Worm (Caenorhabditis elegans) whole organism, young adult: ENCODE data around the gene F53G2.13.

Source experiments
- F49E8.2 ChIP-seq: sonication (generic microtip); optimal IDR thresholded peaks from 3 replicates; lab custom pipeline; 2017; ENCODE audit warnings: missing genetic modification characterization, mild to moderate bottlenecking, missing compliant biosample characterization, antibody characterized with exemption, moderate library complexity; ENCODE audit not compliant: insufficient read depth
- Y79H2A.3 ChIP-seq: fragments of 200-800 bp; sonication (Bioruptor generic); conservative IDR thresholded peaks from 2 replicates; pipeline ENCODE4 v1.3.6; 2022; ENCODE audit warnings: missing genetic modification reagents, missing genetic modification characterization, missing compliant biosample characterization
- aptf-2 ChIP-seq: fragments of 200-800 bp; sonication (Bioruptor generic); conservative IDR thresholded peaks from 2 replicates; pipeline ENCODE4 v1.3.6; 2022; ENCODE audit warnings: missing genetic modification reagents, missing genetic modification characterization, missing compliant biosample characterization
- cebp-2 ChIP-seq: fragments of 200-800 bp; sonication (Bioruptor generic); IDR thresholded peaks from 2 replicates; pipeline ENCODE4 v1.3.6; 2022; ENCODE audit warnings: missing genetic modification characterization, missing compliant biosample characterization
- him-1 ChIP-seq: sonication (generic microtip); optimal IDR thresholded peaks from 2 replicates; lab custom pipeline; 2016; ENCODE audit warnings: missing genotype, missing genetic modification reagents, missing genetic modification characterization, missing compliant biosample characterization

ce11 chrII:2521960-2522359 is 38.4 kb downstream of the F53G2.13 start, which contains the start of gene bath-13:
- TF ChIP-seq aptf-2 (GFP tag; lab: Robert Waterston, UW) (no peak), F49E8.2 (tag; lab: Kevin White, UChicago) (no peak), Y79H2A.3 (GFP tag; lab: Robert Waterston, UW) (no peak), him-1 (no peak), cebp-2 (GFP tag; lab: Robert Waterston, UW) (no peak)
